Fruit fly (Drosophila melanogaster): Measurements from ENCODE around the gene Ttc26.
A peak's percentile ranks its signal among the peaks of the same experiment; 100 is the strongest.

Gene Ttc26

dm6 chr3R:15807306-15807705 lies 33.1 kb downstream of the Ttc26 start:
- TF ChIP-seq CG8159 (tag; optimal IDR thresholded peaks at IDR 0.05): no peak
- TF ChIP-seq EcR (GFP tag; optimal IDR thresholded peaks at IDR 0.05): no peak
- TF ChIP-seq CG4496 (GFP tag; IDR thresholded peaks at IDR 0.05): no peak
- TF ChIP-seq Snoo (tag; optimal IDR thresholded peaks at IDR 0.05): peak; percentile 15

- TF ChIP-seq CG9948 (tag; optimal IDR thresholded peaks at IDR 0.05): no peak
- no peak for TF ChIP-seq CG8301 (tag; optimal IDR thresholded peaks at IDR 0.05)
- peak; percentile 30 for TF ChIP-seq gl (tag; optimal IDR thresholded peaks at IDR 0.05)
- no peak for TF ChIP-seq CG4496 (GFP tag; IDR thresholded peaks at IDR 0.05)
- peak; percentile 64 for TF ChIP-seq EcR (GFP tag; optimal IDR thresholded peaks at IDR 0.05)
These were observed 33.7 kb downstream of the Ttc26 start for dm6 chr3R:15807877-15808381.

- peak; percentile 33 for TF ChIP-seq CG13204 (GFP tag; optimal IDR thresholded peaks at IDR 0.05)
- no peak for TF ChIP-seq CG4496 (GFP tag; IDR thresholded peaks at IDR 0.05)
These were observed 36.2 kb downstream of the Ttc26 start for dm6 chr3R:15810369-15810768.

dm6 chr3R:15814150-15814549 lies 39.9 kb downstream of the Ttc26 start:
- no peak for TF ChIP-seq CG14655 (GFP tag; optimal IDR thresholded peaks at IDR 0.05)

- TF ChIP-seq Pif1A (GFP tag; optimal IDR thresholded peaks at IDR 0.05): peak; percentile 42
- no peak for TF ChIP-seq CG15710 (tag; optimal IDR thresholded peaks at IDR 0.05)
- TF ChIP-seq Pif1B (GFP tag; optimal IDR thresholded peaks at IDR 0.05): peak; percentile 5
- no peak for TF ChIP-seq rn (GFP tag; IDR thresholded peaks at IDR 0.05)
- peak; percentile 23 for TF ChIP-seq CG17806 (tag; optimal IDR thresholded peaks at IDR 0.05)
- TF ChIP-seq CG32121 (GFP tag; IDR thresholded peaks at IDR 0.05): peak; percentile 38; the same call in 1 of the 2 replicates
- TF ChIP-seq Ets98B (GFP tag; IDR thresholded peaks at IDR 0.05): peak; percentile 64
- TF ChIP-seq fd96Ca (GFP tag; IDR thresholded peaks at IDR 0.05): peak; percentile 54; the same call in 1 of the 3 replicates
- peak; percentile 19 for TF ChIP-seq CG9948 (tag; optimal IDR thresholded peaks at IDR 0.05)
- peak; percentile 72; the same call in 2 of the 3 replicates for TF ChIP-seq CG4496 (GFP tag; IDR thresholded peaks at IDR 0.05)
These were observed 42.1 kb downstream of the Ttc26 start for dm6 chr3R:15816276-15816675.

dm6 chr3R:15825521-15825920 lies 51.3 kb downstream of the Ttc26 start, which contains the start of gene CG4576:
CG4576 (plus strand) TSS chr3R:15825747.
- TF ChIP-seq EcR (GFP tag; optimal IDR thresholded peaks at IDR 0.05): peak; percentile 15
- no peak for TF ChIP-seq fd96Ca (GFP tag; IDR thresholded peaks at IDR 0.05)
- TF ChIP-seq CG17806 (tag; optimal IDR thresholded peaks at IDR 0.05): no peak
- no peak for TF ChIP-seq CG8159 (tag; optimal IDR thresholded peaks at IDR 0.05)
- TF ChIP-seq CG34367 (tag; optimal IDR thresholded peaks at IDR 0.05): no peak
- TF ChIP-seq CG32121 (GFP tag; IDR thresholded peaks at IDR 0.05): no peak
- TF ChIP-seq CG15710 (tag; optimal IDR thresholded peaks at IDR 0.05): no peak

Data from whole organism, pupa.